Worm (Caenorhabditis elegans) whole organism, L4/young adult: ENCODE results near the gene K11D12.13.

Experiments
- W03F9.2 ChIP-seq: fragments of 150-350 bp; optimal IDR thresholded peaks from 2 replicates; lab custom pipeline; 2014; ENCODE audit warnings: missing biosample characterization, missing genetic modification characterization
- him-1 ChIP-seq: sonication (generic microtip); optimal IDR thresholded peaks from 2 replicates; lab custom pipeline; 2016; ENCODE audit warnings: missing genotype, missing genetic modification reagents, missing genetic modification characterization, missing compliant biosample characterization

DNA sequence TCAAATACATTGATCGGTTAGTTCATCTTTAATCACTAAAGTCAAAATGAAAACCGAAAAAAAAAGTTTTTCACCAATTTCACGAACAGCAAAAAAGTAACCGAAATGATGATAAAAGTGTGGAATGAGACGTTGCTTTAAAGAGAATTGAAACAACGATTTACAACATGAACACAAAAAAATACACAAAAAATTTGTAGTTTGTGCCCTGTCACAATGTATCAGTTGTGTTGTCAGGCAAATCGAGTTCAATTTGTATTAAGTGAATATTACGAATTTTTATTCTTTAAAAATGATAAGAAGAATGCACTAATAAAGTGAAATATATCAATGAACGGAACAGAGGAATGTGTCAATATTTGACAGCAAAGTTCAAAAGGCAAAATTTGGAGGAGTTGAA is 1.4 kb upstream of the K11D12.13 start:
- TF ChIP-seq him-1 = no peak
- TF ChIP-seq W03F9.2 = no peak
